Worm (Caenorhabditis elegans) whole organism, early embryonic: Measurements from ENCODE around the gene henn-1.

Experiments used
- B0310.2 ChIP-seq: sonication (generic microtip); optimal IDR thresholded peaks from 2 replicates; lab custom pipeline; 2016; ENCODE audit warnings: mild to moderate bottlenecking, missing genetic modification characterization, missing compliant biosample characterization
- F13C5.2 ChIP-seq: sonication (generic microtip); optimal IDR thresholded peaks from 2 replicates; lab custom pipeline; 2017; ENCODE audit warnings: mild to moderate bottlenecking, missing genetic modification characterization, inconsistent platforms, missing compliant biosample characterization
- aly-1 ChIP-seq: sonication (generic microtip); optimal IDR thresholded peaks from 2 replicates; lab custom pipeline; 2016; ENCODE audit warnings: missing genetic modification characterization, missing compliant biosample characterization
- ama-1 ChIP-seq: fragments of 150-350 bp; optimal IDR thresholded peaks from 2 replicates; lab custom pipeline; 2014
- ceh-13 ChIP-seq: fragments of 200-800 bp; sonication (Bioruptor generic); optimal IDR thresholded peaks from 2 replicates; lab custom pipeline; 2018; ENCODE audit warnings: mild to moderate bottlenecking, missing genetic modification characterization, missing compliant biosample characterization
- ceh-36 ChIP-seq: sonication (generic microtip); optimal IDR thresholded peaks from 2 replicates; lab custom pipeline; 2016; ENCODE audit warnings: missing genetic modification characterization, inconsistent platforms, missing compliant biosample characterization
- ets-7 ChIP-seq: sonication (generic microtip); optimal IDR thresholded peaks from 2 replicates; lab custom pipeline; 2016; ENCODE audit warnings: missing genotype, missing genetic modification characterization, missing compliant biosample characterization
- flt-1 ChIP-seq: fragments of 200-800 bp; sonication (Bioruptor generic); IDR thresholded peaks from 2 replicates; pipeline ENCODE4 v1.3.6; 2022; ENCODE audit warnings: missing genetic modification characterization, missing compliant biosample characterization
- hmbx-1 ChIP-seq: sonication (generic microtip); optimal IDR thresholded peaks from 2 replicates; lab custom pipeline; 2016; ENCODE audit warnings: mild to moderate bottlenecking, missing genetic modification characterization, missing compliant biosample characterization
- hmg-4 ChIP-seq: fragments of 200-800 bp; sonication (Bioruptor generic); optimal IDR thresholded peaks from 2 replicates; lab custom pipeline; 2018; ENCODE audit warnings: mild to moderate bottlenecking, missing genetic modification characterization, missing compliant biosample characterization
- hnd-1 ChIP-seq: sonication (generic microtip); optimal IDR thresholded peaks from 2 replicates; lab custom pipeline; 2016; ENCODE audit warnings: missing genetic modification characterization, missing compliant biosample characterization
- pes-1 ChIP-seq: fragments of 200-800 bp; sonication (Bioruptor generic); IDR thresholded peaks from 2 replicates; pipeline ENCODE4 v1.3.6; 2022; ENCODE audit warnings: missing genetic modification reagents, missing genetic modification characterization, missing compliant biosample characterization
- scrt-1 ChIP-seq: fragments of 200-800 bp; sonication (Bioruptor generic); IDR thresholded peaks from 2 replicates; pipeline ENCODE4 v1.3.6; 2022; ENCODE audit warnings: missing genetic modification characterization, missing compliant biosample characterization
- sea-1 ChIP-seq: fragments of 200-800 bp; sonication (Bioruptor generic); conservative IDR thresholded peaks from 2 replicates; pipeline ENCODE4 v1.3.6; 2022; ENCODE audit warnings: missing genetic modification characterization, missing compliant biosample characterization
- tbx-11 ChIP-seq: fragments of 200-800 bp; sonication (Bioruptor generic); IDR thresholded peaks from 2 replicates; pipeline ENCODE4 v1.3.6; 2022; ENCODE audit warnings: missing genetic modification characterization, missing compliant biosample characterization
- tbx-37 ChIP-seq: fragments of 200-800 bp; sonication (Bioruptor generic); conservative IDR thresholded peaks from 2 replicates; pipeline ENCODE4 v1.3.6; 2022; ENCODE audit warnings: missing genetic modification reagents, missing genetic modification characterization, missing compliant biosample characterization
- tra-4 ChIP-seq: sonication (generic microtip); optimal IDR thresholded peaks from 2 replicates; lab custom pipeline; 2017; ENCODE audit warnings: missing genetic modification characterization, missing compliant biosample characterization

Gene henn-1

DNA sequence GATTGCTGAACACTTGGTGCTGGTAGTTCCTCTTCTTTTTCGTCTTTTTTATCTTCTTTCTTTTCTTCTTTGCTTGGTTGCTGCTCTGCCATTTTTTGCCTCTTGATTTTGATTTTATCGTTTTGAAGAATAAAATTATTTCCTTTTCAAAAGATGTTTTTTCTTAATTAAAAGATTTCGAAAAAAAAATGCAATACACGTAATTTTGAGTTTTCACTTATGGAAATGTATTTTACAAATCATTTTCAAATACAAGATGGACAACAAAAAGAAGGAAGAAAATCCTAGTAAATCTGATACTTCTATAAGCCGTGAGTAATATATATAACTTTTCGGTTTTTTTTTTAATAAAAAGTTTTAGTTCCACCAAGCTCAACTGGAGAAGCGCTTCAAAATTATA lies 16.9 kb downstream of the henn-1 start, which contains the start of the genes C02F5.10 and C02F5.2:
Gene C02F5.10 (minus strand): TSS at position 101 of the 400 bp plus-strand sequence.
Gene C02F5.2 (plus strand): TSS at position 239 of the 400 bp plus-strand sequence.
- TF ChIP-seq hnd-1 (tag; lab: Kevin White, UChicago) (no peak), aly-1 (tag; lab: Kevin White, UChicago) (no peak)

DNA sequence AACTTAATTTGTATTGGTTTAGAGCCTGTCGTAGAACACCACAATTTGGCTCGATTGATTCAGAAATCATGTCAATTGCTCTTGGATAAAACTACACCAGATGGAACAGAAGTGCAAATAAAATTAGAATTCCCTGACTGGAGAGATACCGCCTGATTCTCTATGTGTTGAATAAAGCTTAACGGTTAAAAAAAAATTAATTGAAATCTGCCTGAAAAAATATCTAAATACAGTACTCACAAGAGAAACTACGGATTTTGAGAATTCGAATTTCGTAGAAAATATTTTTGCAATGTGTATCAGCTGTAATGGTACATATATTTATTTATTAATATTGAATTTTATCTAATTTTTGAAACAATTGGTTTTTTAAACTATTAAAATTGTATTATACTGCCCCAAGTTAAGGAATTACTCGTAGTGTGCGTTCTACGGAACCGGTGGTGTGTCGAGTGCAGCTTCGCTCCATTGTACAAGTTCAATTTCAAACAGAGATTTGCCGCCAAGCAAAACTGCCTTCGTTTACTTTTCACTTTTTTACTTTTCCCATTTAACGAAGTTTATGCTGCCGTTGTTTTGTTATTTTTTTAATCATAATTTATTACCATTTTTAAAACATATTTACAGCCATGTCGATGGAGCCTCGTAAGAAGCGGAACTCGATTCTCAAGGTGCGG lies 17.7 kb downstream of the henn-1 start, which contains the start of gene knl-1:
Gene knl-1 (plus strand): TSS at position 626 of the 677 bp plus-strand sequence.
- TF ChIP-seq ets-7 (tag; lab: Kevin White, UChicago) = no peak
- no peak for TF ChIP-seq ceh-13
- TF ChIP-seq pes-1 (GFP tag; lab: Robert Waterston, UW) = no peak; the same call in 1 of the 2 replicates
- peak; percentile 51 for TF ChIP-seq F13C5.2
- TF ChIP-seq scrt-1 (GFP tag; lab: Robert Waterston, UW) = no peak
- TF ChIP-seq ama-1 (lab: Kevin White, UChicago) = no peak
- TF ChIP-seq tbx-37 (GFP tag; lab: Robert Waterston, UW) = no peak
- TF ChIP-seq tra-4 (tag; lab: Kevin White, UChicago) = no peak
- TF ChIP-seq hmg-4 = peak; percentile 54
- TF ChIP-seq aly-1 (tag; lab: Kevin White, UChicago) = no peak
- TF ChIP-seq tbx-11 (GFP tag; lab: Robert Waterston, UW) = no peak
- no peak for TF ChIP-seq hnd-1 (tag; lab: Kevin White, UChicago)
- TF ChIP-seq flt-1 (GFP tag; lab: Robert Waterston, UW) = no peak

ce11 chrIII:8254938-8255337 lies 22.5 kb downstream of the henn-1 start, which contains the start of gene F09G8.5:
Gene F09G8.5 (plus strand): TSS chrIII:8254975.
- TF ChIP-seq hnd-1 (tag; lab: Kevin White, UChicago) (no peak), scrt-1 (GFP tag; lab: Robert Waterston, UW) (no peak), aly-1 (tag; lab: Kevin White, UChicago) (no peak), flt-1 (GFP tag; lab: Robert Waterston, UW) (no peak), ceh-13 (no peak), ets-7 (tag; lab: Kevin White, UChicago) (no peak), B0310.2 (tag; lab: Kevin White, UChicago) (no peak), hmbx-1 (tag; lab: Kevin White, UChicago) (no peak), hmg-4 (no peak), pes-1 (GFP tag; lab: Robert Waterston, UW) (no peak), tra-4 (tag; lab: Kevin White, UChicago) (no peak)

DNA sequence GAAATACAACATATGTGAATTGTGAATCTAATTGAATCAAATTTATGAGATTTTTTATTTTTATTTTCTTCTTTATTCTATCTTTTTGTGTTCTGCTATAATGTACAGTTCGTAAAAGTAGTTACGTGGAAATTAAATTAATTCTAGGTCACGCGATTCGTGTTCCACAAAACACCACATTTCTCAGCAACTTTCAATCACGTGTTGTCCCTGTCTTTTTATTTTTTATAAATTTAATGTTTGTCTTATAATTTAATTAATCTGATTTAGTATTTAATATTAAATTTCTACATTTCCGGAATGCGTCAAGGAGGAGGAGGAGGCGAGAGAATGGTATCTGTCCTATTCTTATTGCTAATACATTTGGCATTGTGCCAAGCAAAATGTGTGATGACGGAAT lies 25.6 kb downstream of the henn-1 start, which contains the start of gene ncr-2:
Gene ncr-2 (plus strand): TSS at position 301 of the 400 bp plus-strand sequence.
- TF ChIP-seq aly-1 (tag; lab: Kevin White, UChicago) = no peak
- no peak for TF ChIP-seq ets-7 (tag; lab: Kevin White, UChicago)
- TF ChIP-seq F13C5.2 = no peak
- TF ChIP-seq scrt-1 (GFP tag; lab: Robert Waterston, UW) = no peak

DNA sequence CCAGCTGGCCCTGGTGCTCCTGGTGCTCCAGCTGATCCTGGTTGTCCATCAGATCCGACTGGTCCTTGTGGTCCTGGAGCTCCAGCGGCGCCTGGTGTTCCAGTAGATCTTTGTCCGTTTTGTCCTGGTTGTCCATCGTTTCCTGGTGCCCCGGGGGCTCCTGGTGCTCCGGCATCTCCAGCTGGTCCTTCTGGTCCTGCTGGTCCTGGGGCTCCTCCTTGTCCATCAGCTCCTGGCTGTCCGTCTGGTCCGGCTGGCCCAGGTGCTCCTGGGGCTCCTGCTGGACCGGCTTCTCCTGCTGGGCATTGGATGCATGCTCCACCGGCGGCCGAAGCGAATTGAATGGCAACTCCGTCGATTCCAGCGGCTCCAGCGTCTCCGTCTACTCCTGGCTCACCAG lies 30.1 kb downstream of the henn-1 start:
- TF ChIP-seq B0310.2 (tag; lab: Kevin White, UChicago) (no peak), scrt-1 (GFP tag; lab: Robert Waterston, UW) (no peak)

DNA sequence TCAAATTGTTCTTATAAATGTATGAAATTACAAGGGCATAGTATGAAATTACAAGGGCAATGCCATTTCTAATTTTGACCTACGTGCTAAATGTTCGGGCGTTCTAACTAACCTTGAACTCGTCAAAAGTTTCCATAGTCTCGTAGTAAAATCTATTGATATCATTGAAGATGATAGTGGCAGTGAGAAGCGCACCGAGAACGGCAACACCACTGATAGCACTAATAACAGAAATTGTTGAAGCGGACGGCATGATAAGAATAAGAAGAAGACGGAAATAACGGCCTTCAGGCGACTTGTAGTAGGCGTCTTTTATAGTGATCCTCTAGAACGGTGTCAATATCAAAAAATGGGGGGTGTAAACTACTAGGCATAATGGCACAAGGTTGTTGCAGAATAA lies 30.9 kb downstream of the henn-1 start, which contains the start of gene col-91:
Gene col-91 (minus strand): TSS at position 288 of the 400 bp plus-strand sequence.
- TF ChIP-seq hmg-4 (no peak), ets-7 (tag; lab: Kevin White, UChicago) (no peak), ceh-36 (no peak), tra-4 (tag; lab: Kevin White, UChicago) (no peak)

- TF ChIP-seq tbx-11 (GFP tag; lab: Robert Waterston, UW) = no peak
- TF ChIP-seq hmbx-1 (tag; lab: Kevin White, UChicago) = no peak
- no peak for TF ChIP-seq ets-7 (tag; lab: Kevin White, UChicago)
- TF ChIP-seq ama-1 (lab: Kevin White, UChicago) = no peak
- no peak for TF ChIP-seq hmg-4
- no peak for TF ChIP-seq B0310.2 (tag; lab: Kevin White, UChicago)
- TF ChIP-seq ceh-13 = no peak
- TF ChIP-seq hnd-1 (tag; lab: Kevin White, UChicago) = no peak
- TF ChIP-seq ceh-36 = no peak
- no peak for TF ChIP-seq tbx-37 (GFP tag; lab: Robert Waterston, UW)
- no peak for TF ChIP-seq sea-1 (GFP tag; lab: Robert Waterston, UW)
These were observed 33.3 kb downstream of the henn-1 start, which contains the start of gene mrps-9 for ce11 chrIII:8265753-8266152. Gene mrps-9 (plus strand): TSS chrIII:8266062.

DNA sequence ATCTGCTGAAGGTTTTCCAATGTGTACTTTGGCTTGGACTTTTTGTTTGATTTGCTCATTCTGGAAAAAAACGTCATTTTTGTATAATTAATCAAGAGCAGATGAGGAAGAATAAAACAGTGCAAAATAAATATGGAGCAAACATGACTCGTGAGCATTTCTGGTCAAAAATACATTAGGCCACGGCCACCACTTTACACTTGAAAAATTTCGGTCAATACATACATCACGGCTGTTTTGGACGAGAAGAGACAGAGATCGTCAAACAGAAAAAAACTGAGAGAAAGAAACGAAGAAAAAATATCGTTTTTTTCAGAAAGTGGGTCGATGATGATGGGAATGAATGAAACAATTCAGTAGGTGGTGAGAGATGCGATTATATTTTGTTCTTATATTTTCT lies 35.8 kb downstream of the henn-1 start, which contains the start of the genes F09G8.7 and crn-7:
Gene F09G8.7 (minus strand): TSS at position 60 of the 400 bp plus-strand sequence.
Gene crn-7 (plus strand): TSS at position 236 of the 400 bp plus-strand sequence.
- no peak for TF ChIP-seq hmg-4
- TF ChIP-seq ama-1 (lab: Kevin White, UChicago) = no peak
- TF ChIP-seq flt-1 (GFP tag; lab: Robert Waterston, UW) = no peak
- no peak for TF ChIP-seq ceh-13
- TF ChIP-seq sea-1 (GFP tag; lab: Robert Waterston, UW) = no peak
- TF ChIP-seq ets-7 (tag; lab: Kevin White, UChicago) = no peak
- no peak for TF ChIP-seq B0310.2 (tag; lab: Kevin White, UChicago)
